Worm (Caenorhabditis elegans) whole organism, L3 larva: Measurements from ENCODE around the gene aptf-3.

ENCODE experiments used
- ceh-28 ChIP-seq: fragments of 150-350 bp; optimal IDR thresholded peaks from 2 replicates; lab custom pipeline; 2014; ENCODE audit warnings: missing biosample characterization, missing genetic modification reagents, missing genetic modification characterization
- ceh-82 ChIP-seq: fragments of 150-350 bp; optimal IDR thresholded peaks from 2 replicates; lab custom pipeline; 2014; ENCODE audit warnings: missing biosample characterization, missing genetic modification characterization
- egl-27 ChIP-seq: sonication (generic microtip); optimal IDR thresholded peaks from 4 replicates; lab custom pipeline; 2017; ENCODE audit warnings: missing biosample characterization, missing genetic modification reagents, missing genetic modification characterization
- elt-3 ChIP-seq, 3 experiments: fragments of 150-350 bp in 1 of 3; sonication (generic microtip) in 2 of 3; optimal IDR thresholded peaks; 2 replicates in 2 of 3; 4 replicates in 1 of 3; lab custom pipeline; 2014 to 2017; ENCODE audit warnings: missing biosample characterization in 3 of 3, missing genetic modification characterization in 3 of 3
- fos-1 ChIP-seq: fragments of 150-350 bp; optimal IDR thresholded peaks from 2 replicates; lab custom pipeline; 2014; ENCODE audit warnings: missing biosample characterization, missing genetic modification characterization
- nhr-77 ChIP-seq: fragments of 150-350 bp; optimal IDR thresholded peaks from 2 replicates; lab custom pipeline; 2014; ENCODE audit warnings: missing biosample characterization, missing genetic modification characterization
- pha-4 ChIP-seq: fragments of 150-350 bp; optimal IDR thresholded peaks from 2 replicates; lab custom pipeline; 2014; ENCODE audit warnings: missing biosample characterization, missing genetic modification reagents, missing genetic modification characterization
- pqm-1 ChIP-seq: fragments of 150-350 bp; optimal IDR thresholded peaks from 2 replicates; lab custom pipeline; 2017; ENCODE audit warnings: missing biosample characterization, missing genetic modification characterization, inconsistent platforms
- skn-1 ChIP-seq: fragments of 150-350 bp; optimal IDR thresholded peaks from 2 replicates; lab custom pipeline; 2014; ENCODE audit warnings: missing biosample characterization, missing genetic modification characterization
- unc-62 ChIP-seq: fragments of 150-350 bp; sonication (generic microtip); optimal IDR thresholded peaks from 4 replicates; lab custom pipeline; 2014; ENCODE audit warnings: missing biosample characterization, missing genetic modification reagents, missing genetic modification characterization

DNA sequence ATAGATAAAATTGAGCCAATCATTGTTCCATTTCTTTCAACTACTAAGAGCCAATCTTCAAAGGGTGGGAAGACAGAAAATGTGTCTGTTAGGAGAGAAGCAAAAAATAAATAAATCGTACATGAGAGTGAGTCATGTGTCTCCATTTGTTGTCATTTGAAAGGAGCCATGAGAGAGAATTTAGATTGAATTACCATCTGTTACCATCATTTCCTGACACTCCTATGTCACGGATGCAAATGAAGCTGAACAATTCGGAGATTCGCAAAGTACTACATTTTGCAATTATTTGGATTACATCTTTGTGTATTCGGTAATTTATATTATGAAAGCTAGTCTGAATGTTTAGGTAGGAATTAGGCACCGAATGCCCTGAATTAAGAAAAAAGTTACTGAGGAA, 5.5 kb upstream of the aptf-3 start:
- TF ChIP-seq unc-62 (GFP tag; lab: Kevin White, UChicago) (no peak), elt-3 (tag; optimal IDR thresholded peaks at IDR 0.05; lab: Kevin White, UChicago) (no peak), ceh-82 (tag; lab: Kevin White, UChicago) (no peak), ceh-28 (no peak), nhr-77 (tag; lab: Kevin White, UChicago) (no peak), egl-27 (no peak), pha-4 (tag; lab: Kevin White, UChicago) (no peak), skn-1 (no peak), fos-1 (tag; lab: Kevin White, UChicago) (no peak), pqm-1 (tag; lab: Kevin White, UChicago) (no peak)
